Fruit fly (Drosophila melanogaster): ENCODE results near the gene Frq1.

Frq1 gene

dm6 chrX:18208930-18209477 lies 53.8 kb downstream of the Frq1 start, which contains the start of gene Him:
TSS of gene Him (plus strand) at chrX:18209427.
- TF ChIP-seq pum (GFP tag; optimal IDR thresholded peaks at IDR 0.05): no peak
- TF ChIP-seq CG32772 (GFP tag; IDR thresholded peaks at IDR 0.05): peak; percentile 43; the same call in 1 of the 2 replicates
- TF ChIP-seq twi (tag; optimal IDR thresholded peaks at IDR 0.05): peak; percentile 98
- TF ChIP-seq grau (tag; optimal IDR thresholded peaks at IDR 0.05): no peak
- TF ChIP-seq z (GFP tag; IDR thresholded peaks at IDR 0.05): 0 out of 3 replicates have a peak, but pooled peaks have one; percentile 43
- TF ChIP-seq Abd-B (GFP tag; optimal IDR thresholded peaks at IDR 0.05): no peak
- peak; percentile 87; the same call in 2 of the 3 replicates for TF ChIP-seq CG2199 (GFP tag; IDR thresholded peaks at IDR 0.05)
- no peak for TF ChIP-seq unc-4 (GFP tag; IDR thresholded peaks at IDR 0.05; ENCODE audit: partially characterized antibody)
- no peak for TF ChIP-seq CG6791 (GFP tag; IDR thresholded peaks at IDR 0.05; ENCODE audit: partially characterized antibody)

Measured in whole organism, embryonic.